Worm (Caenorhabditis elegans) whole organism, mixed stage, embryonic: Measurements from ENCODE around the gene wapl-1.
A peak's percentile ranks its signal among the peaks of the same experiment; 100 is the strongest.

Experiments
- lsy-2 ChIP-seq: fragments of 150-350 bp; optimal IDR thresholded peaks from 2 replicates; lab custom pipeline; 2014; ENCODE audit warnings: missing biosample characterization, missing genetic modification characterization
- unc-62 ChIP-seq: fragments of 150-350 bp; optimal IDR thresholded peaks from 2 replicates; lab custom pipeline; 2014; ENCODE audit warnings: missing biosample characterization, missing genetic modification reagents, missing genetic modification characterization
- zip-8 ChIP-seq: fragments of 150-350 bp; optimal IDR thresholded peaks from 2 replicates; lab custom pipeline; 2014; ENCODE audit warnings: missing biosample characterization, missing genetic modification characterization

DNA sequence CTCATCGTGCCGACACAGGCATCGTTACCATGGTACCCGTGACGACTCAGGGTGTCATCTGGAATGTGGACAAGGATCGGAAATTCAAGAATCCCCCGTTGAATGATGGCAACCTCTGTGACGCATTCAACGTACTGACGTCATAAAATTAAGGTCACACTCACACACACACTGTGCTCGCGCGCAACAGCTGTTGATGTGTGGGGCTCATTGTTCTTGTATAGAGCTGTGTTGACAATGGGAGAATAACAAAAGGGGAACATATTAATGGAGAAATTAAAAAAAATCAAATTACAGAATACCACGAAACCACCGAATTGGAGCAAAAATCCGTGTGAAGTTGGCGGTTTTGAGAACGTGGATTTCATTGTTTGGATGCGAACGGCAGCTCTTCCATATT, 2.8 kb upstream of the wapl-1 start:
- TF ChIP-seq unc-62 (GFP tag; lab: Kevin White, UChicago) (no peak), zip-8 (tag; lab: Kevin White, UChicago) (peak; percentile 30), lsy-2 (tag; lab: Kevin White, UChicago) (no peak)
